Worm (Caenorhabditis elegans) whole organism, early embryonic: ENCODE data around the gene cct-3.
"Not testable (repeated sequence)": the region's sequence is repeated elsewhere in the genome, so short reads cannot be mapped to it uniquely, and the experiment has no call there.

Source experiments
- B0310.2 ChIP-seq: sonication (generic microtip); optimal IDR thresholded peaks from 2 replicates; lab custom pipeline; 2016; ENCODE audit warnings: mild to moderate bottlenecking, missing genetic modification characterization, missing compliant biosample characterization
- F13C5.2 ChIP-seq: sonication (generic microtip); optimal IDR thresholded peaks from 2 replicates; lab custom pipeline; 2017; ENCODE audit warnings: mild to moderate bottlenecking, missing genetic modification characterization, inconsistent platforms, missing compliant biosample characterization
- aly-1 ChIP-seq: sonication (generic microtip); optimal IDR thresholded peaks from 2 replicates; lab custom pipeline; 2016; ENCODE audit warnings: missing genetic modification characterization, missing compliant biosample characterization
- ama-1 ChIP-seq: fragments of 150-350 bp; optimal IDR thresholded peaks from 2 replicates; lab custom pipeline; 2014
- ceh-13 ChIP-seq: fragments of 200-800 bp; sonication (Bioruptor generic); optimal IDR thresholded peaks from 2 replicates; lab custom pipeline; 2018; ENCODE audit warnings: mild to moderate bottlenecking, missing genetic modification characterization, missing compliant biosample characterization
- ceh-36 ChIP-seq: sonication (generic microtip); optimal IDR thresholded peaks from 2 replicates; lab custom pipeline; 2016; ENCODE audit warnings: missing genetic modification characterization, inconsistent platforms, missing compliant biosample characterization
- ets-7 ChIP-seq: sonication (generic microtip); optimal IDR thresholded peaks from 2 replicates; lab custom pipeline; 2016; ENCODE audit warnings: missing genotype, missing genetic modification characterization, missing compliant biosample characterization
- flt-1 ChIP-seq: fragments of 200-800 bp; sonication (Bioruptor generic); IDR thresholded peaks from 2 replicates; pipeline ENCODE4 v1.3.6; 2022; ENCODE audit warnings: missing genetic modification characterization, missing compliant biosample characterization
- hmbx-1 ChIP-seq: sonication (generic microtip); optimal IDR thresholded peaks from 2 replicates; lab custom pipeline; 2016; ENCODE audit warnings: mild to moderate bottlenecking, missing genetic modification characterization, missing compliant biosample characterization
- hmg-4 ChIP-seq: fragments of 200-800 bp; sonication (Bioruptor generic); optimal IDR thresholded peaks from 2 replicates; lab custom pipeline; 2018; ENCODE audit warnings: mild to moderate bottlenecking, missing genetic modification characterization, missing compliant biosample characterization
- hnd-1 ChIP-seq: sonication (generic microtip); optimal IDR thresholded peaks from 2 replicates; lab custom pipeline; 2016; ENCODE audit warnings: missing genetic modification characterization, missing compliant biosample characterization
- pes-1 ChIP-seq: fragments of 200-800 bp; sonication (Bioruptor generic); IDR thresholded peaks from 2 replicates; pipeline ENCODE4 v1.3.6; 2022; ENCODE audit warnings: missing genetic modification reagents, missing genetic modification characterization, missing compliant biosample characterization
- scrt-1 ChIP-seq: fragments of 200-800 bp; sonication (Bioruptor generic); IDR thresholded peaks from 2 replicates; pipeline ENCODE4 v1.3.6; 2022; ENCODE audit warnings: missing genetic modification characterization, missing compliant biosample characterization
- sea-1 ChIP-seq: fragments of 200-800 bp; sonication (Bioruptor generic); conservative IDR thresholded peaks from 2 replicates; pipeline ENCODE4 v1.3.6; 2022; ENCODE audit warnings: missing genetic modification characterization, missing compliant biosample characterization
- tbx-11 ChIP-seq: fragments of 200-800 bp; sonication (Bioruptor generic); IDR thresholded peaks from 2 replicates; pipeline ENCODE4 v1.3.6; 2022; ENCODE audit warnings: missing genetic modification characterization, missing compliant biosample characterization
- tbx-37 ChIP-seq: fragments of 200-800 bp; sonication (Bioruptor generic); conservative IDR thresholded peaks from 2 replicates; pipeline ENCODE4 v1.3.6; 2022; ENCODE audit warnings: missing genetic modification reagents, missing genetic modification characterization, missing compliant biosample characterization
- tra-4 ChIP-seq: sonication (generic microtip); optimal IDR thresholded peaks from 2 replicates; lab custom pipeline; 2017; ENCODE audit warnings: missing genetic modification characterization, missing compliant biosample characterization

cct-3 gene

ce11 chrII:2279839-2280238 lies 46.5 kb downstream of the cct-3 start, which contains the start of gene K09F6.11:
TSS of gene K09F6.11 (plus strand) at chrII:2280139.
- no peak for TF ChIP-seq aly-1 (tag; lab: Kevin White, UChicago)
- TF ChIP-seq hmbx-1 (tag; lab: Kevin White, UChicago) = no peak
- TF ChIP-seq sea-1 (GFP tag; lab: Robert Waterston, UW) = no peak
- no peak for TF ChIP-seq F13C5.2 (tag; lab: Kevin White, UChicago)
- TF ChIP-seq tbx-11 (GFP tag; lab: Robert Waterston, UW) = no peak
- TF ChIP-seq ets-7 (tag; lab: Kevin White, UChicago) = no peak
- no peak for TF ChIP-seq tra-4 (tag; lab: Kevin White, UChicago)
- no peak for TF ChIP-seq B0310.2
- TF ChIP-seq scrt-1 = no peak

DNA sequence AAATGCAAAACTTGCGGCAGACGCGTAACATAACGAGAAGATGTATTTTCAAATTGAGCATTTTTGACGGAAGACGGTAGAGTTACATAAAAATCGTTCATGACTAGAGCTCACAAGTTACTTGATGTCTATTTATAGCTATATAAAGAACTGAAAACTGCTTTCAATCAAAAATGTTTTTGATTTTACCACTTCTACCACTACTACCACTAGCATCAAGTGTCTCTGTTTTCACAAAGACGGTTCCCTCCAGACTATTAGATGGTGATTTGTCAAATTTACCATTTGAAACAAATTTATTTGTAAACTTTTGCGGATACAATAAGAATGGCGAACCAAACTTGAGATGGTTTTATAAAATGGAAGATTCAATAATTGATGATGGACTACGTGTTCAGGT lies 49.3 kb downstream of the cct-3 start, which contains the start of gene K09F6.9:
TSS of gene K09F6.9 (minus strand) at position 101 of the 400 bp plus-strand sequence.
- not testable (repeated sequence) for TF ChIP-seq ama-1 (lab: Kevin White, UChicago); tra-4 (tag; lab: Kevin White, UChicago); ets-7 (tag; lab: Kevin White, UChicago)

DNA sequence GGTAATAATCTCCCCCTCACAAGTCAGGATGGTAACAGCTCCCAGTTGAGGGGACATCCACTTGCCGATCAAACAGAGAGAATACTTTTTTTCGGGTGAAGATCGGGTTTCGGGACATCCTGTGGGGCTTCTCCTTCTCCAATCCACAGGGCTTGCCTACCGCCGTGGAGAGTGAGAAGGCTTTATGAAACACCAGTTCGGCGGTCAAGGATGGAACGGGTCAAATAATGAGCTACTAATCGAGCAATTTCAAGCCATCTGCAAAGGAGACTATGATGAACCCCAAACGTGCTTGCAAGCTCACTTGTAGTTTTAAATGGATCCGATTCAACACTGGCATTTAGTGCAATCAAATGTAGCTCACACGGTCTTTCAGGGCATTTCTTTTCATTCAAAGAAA lies 51.4 kb downstream of the cct-3 start:
- TF ChIP-seq tra-4 (tag; lab: Kevin White, UChicago) (no peak), ceh-13 (no peak), scrt-1 (no peak), pes-1 (GFP tag; lab: Robert Waterston, UW) (no peak), tbx-37 (no peak), B0310.2 (no peak), aly-1 (tag; lab: Kevin White, UChicago) (no peak), hmg-4 (GFP tag; lab: Kevin White, UChicago) (no peak), ceh-36 (no peak)

- TF ChIP-seq pes-1 (GFP tag; lab: Robert Waterston, UW) = no peak
- TF ChIP-seq ets-7 (tag; lab: Kevin White, UChicago) = no peak
- no peak for TF ChIP-seq tbx-11 (GFP tag; lab: Robert Waterston, UW)
- TF ChIP-seq scrt-1 = no peak
- no peak for TF ChIP-seq hnd-1
- no peak for TF ChIP-seq B0310.2
- TF ChIP-seq F13C5.2 (tag; lab: Kevin White, UChicago) = no peak
- TF ChIP-seq flt-1 (GFP tag; lab: Robert Waterston, UW) = no peak
- TF ChIP-seq ceh-36 = no peak
- no peak for TF ChIP-seq tra-4 (tag; lab: Kevin White, UChicago)
- TF ChIP-seq ceh-13 = no peak
- TF ChIP-seq aly-1 (tag; lab: Kevin White, UChicago) = no peak
- no peak for TF ChIP-seq sea-1 (GFP tag; lab: Robert Waterston, UW)
- TF ChIP-seq ama-1 (lab: Kevin White, UChicago) = no peak
- TF ChIP-seq hmg-4 (GFP tag; lab: Kevin White, UChicago) = no peak
- no peak for TF ChIP-seq hmbx-1 (tag; lab: Kevin White, UChicago)
- TF ChIP-seq tbx-37 = no peak
Observed at ce11 chrII:2288798-2289197, 55.5 kb downstream of the cct-3 start, which contains the start of the genes K09F6.10 and K09F6.13. TSS of gene K09F6.10 (minus strand) at chrII:2288883. TSS of gene K09F6.13 (plus strand) at chrII:2289114.

DNA sequence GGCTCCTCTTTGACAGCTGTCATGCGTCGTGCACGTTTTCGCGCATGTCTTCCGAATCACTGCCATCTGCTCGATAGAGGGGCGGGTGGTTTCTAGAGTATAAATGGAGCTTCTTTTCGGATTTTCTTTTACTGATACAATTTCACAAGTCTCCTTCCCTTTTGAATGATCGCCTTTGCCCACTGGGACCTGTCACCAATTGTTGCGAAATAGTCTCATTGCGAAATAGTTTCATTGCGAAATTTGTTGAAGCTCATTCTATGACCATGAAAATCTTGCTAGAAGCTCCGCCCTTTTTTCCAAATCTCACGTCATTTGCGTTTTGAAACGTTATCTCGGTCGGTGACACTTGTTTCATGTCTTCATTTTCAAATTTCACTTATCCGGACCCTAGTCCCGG lies 56.1 kb downstream of the cct-3 start:
- TF ChIP-seq tra-4 (tag; lab: Kevin White, UChicago) = no peak
- TF ChIP-seq ets-7 (tag; lab: Kevin White, UChicago) = no peak
- TF ChIP-seq flt-1 (GFP tag; lab: Robert Waterston, UW) = no peak
- no peak for TF ChIP-seq scrt-1
- TF ChIP-seq hmbx-1 (tag; lab: Kevin White, UChicago) = no peak
- TF ChIP-seq hmg-4 (GFP tag; lab: Kevin White, UChicago) = no peak
- TF ChIP-seq pes-1 (GFP tag; lab: Robert Waterston, UW) = no peak
- TF ChIP-seq ceh-13 = no peak
- no peak for TF ChIP-seq hnd-1
- TF ChIP-seq F13C5.2 (tag; lab: Kevin White, UChicago) = no peak
- no peak for TF ChIP-seq ceh-36
- no peak for TF ChIP-seq aly-1 (tag; lab: Kevin White, UChicago)
- TF ChIP-seq B0310.2 = no peak
- no peak for TF ChIP-seq ama-1 (lab: Kevin White, UChicago)
- TF ChIP-seq sea-1 (GFP tag; lab: Robert Waterston, UW) = no peak

DNA sequence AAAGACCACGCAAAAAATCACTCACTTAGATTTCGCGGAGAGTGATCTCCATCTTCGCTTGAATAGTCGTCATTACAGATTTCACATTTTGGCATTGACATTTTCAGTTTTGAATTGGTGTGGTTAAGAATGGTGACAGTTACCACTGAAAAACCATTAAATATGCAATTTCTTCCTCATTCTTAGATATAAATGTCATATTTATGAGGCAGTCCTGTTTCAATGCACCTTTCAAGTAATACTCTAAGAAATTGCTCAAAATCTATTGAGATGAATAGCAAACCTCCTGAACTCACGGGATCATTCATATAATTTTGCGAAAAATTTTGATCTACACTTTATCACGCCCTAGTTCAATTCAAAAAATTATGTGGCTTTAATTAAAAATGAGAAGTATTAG lies 58.7 kb downstream of the cct-3 start, which contains the start of gene K09F6.7:
TSS of gene K09F6.7 (minus strand) at position 101 of the 400 bp plus-strand sequence.
- TF ChIP-seq ceh-13 (no peak), aly-1 (tag; lab: Kevin White, UChicago) (no peak)

- TF ChIP-seq sea-1 (GFP tag; lab: Robert Waterston, UW) (no peak), hnd-1 (no peak), tbx-37 (no peak), tra-4 (tag; lab: Kevin White, UChicago) (no peak), aly-1 (tag; lab: Kevin White, UChicago) (no peak), ets-7 (tag; lab: Kevin White, UChicago) (no peak), ceh-36 (no peak), ama-1 (lab: Kevin White, UChicago) (no peak), B0310.2 (no peak), hmbx-1 (tag; lab: Kevin White, UChicago) (no peak)
Observed at ce11 chrII:2292549-2292948, 59.2 kb downstream of the cct-3 start.
